Worm (Caenorhabditis elegans): ENCODE results near the gene ceh-58.

DNA sequence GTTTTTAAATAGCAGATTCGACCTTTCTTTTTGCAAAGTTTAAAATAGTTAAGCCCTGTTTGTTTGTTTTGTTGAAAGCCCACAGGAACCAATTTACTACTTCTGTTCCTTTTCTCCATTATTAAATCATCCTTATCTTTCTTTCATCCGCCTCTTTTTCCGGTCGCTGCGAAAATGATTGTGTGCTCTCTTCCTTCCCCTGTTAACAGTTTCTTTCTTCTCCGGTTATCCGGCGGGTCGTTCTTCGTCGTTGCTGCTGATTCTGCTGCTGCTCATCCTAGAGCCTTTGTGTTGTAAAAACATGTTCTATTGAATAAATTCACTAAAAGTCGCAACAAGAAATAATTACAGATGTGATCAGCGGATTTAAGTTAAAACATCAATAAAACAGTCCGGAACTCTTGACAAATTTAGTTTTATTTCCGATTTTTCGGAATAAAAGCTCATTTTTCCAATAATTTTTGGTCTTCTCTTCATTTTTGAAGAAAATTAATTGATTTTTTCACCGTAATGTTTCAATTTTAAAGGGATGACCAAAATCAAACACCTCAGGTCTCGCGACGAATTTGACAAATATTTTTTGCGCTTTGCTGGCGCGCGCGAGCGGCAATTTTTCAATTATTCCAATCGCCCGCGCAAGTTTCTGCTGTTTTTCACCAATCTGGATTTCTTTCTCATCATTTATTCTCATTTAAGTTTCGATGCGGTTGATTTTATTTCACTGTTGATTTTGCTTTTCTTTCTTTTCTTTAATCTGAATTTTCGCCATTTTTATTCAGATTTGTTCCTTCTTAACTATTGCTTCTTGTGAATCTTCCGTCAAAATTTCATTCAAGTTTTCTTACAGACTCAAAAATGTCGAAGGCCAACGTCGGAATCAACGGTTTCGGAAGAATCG lies 24.1 kb upstream of the ceh-58 start, which contains the start of gene gpd-1:
- no peak for TF ChIP-seq unc-39 (tag; optimal IDR thresholded peaks at IDR 0.05)
- TF ChIP-seq nhr-237 (tag; optimal IDR thresholded peaks at IDR 0.05): no peak
- TF ChIP-seq nhr-6 (tag; optimal IDR thresholded peaks at IDR 0.05): no peak
- no peak for TF ChIP-seq ztf-11 (tag; optimal IDR thresholded peaks at IDR 0.05)
- TF ChIP-seq skn-1 (tag; optimal IDR thresholded peaks at IDR 0.05): no peak
- no peak for TF ChIP-seq unc-62 (GFP tag; optimal IDR thresholded peaks at IDR 0.05)
- no peak for TF ChIP-seq nhr-11 (tag; optimal IDR thresholded peaks at IDR 0.05)
- TF ChIP-seq ama-1 (optimal IDR thresholded peaks at IDR 0.05): no peak
- TF ChIP-seq ZK546.5 (tag; optimal IDR thresholded peaks at IDR 0.05): no peak
- no peak for TF ChIP-seq aly-2 (tag; optimal IDR thresholded peaks at IDR 0.05)
